Worm (Caenorhabditis elegans): ENCODE data around the gene F57C2.5.

DNA sequence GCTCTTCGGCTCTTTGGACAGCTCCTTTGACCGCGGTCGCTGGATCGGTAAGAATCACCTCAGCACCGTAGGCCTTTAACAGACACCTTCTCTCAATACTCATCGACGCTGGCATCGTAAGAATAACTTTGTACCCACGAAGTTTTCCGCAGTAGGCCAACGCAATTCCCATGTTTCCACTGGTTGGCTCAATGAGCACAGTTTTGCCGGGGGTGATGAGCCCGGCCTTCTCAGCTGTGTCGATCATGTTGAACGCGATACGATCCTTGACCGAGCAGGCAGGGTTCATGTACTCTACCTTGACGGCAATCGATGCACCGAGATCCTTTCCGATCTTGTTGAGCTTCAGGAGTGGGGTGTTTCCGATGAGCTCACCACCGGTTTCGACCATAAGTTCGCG is 34.0 kb downstream of the F57C2.5 start:
- TF ChIP-seq him-1 (tag; optimal IDR thresholded peaks at IDR 0.05), result no peak
- no peak for TF ChIP-seq W03F9.2 (tag; optimal IDR thresholded peaks at IDR 0.05)

Measured in whole organism, L4/young adult.